Worm (Caenorhabditis elegans): Measurements from ENCODE around the gene str-63.

The str-63 gene

DNA sequence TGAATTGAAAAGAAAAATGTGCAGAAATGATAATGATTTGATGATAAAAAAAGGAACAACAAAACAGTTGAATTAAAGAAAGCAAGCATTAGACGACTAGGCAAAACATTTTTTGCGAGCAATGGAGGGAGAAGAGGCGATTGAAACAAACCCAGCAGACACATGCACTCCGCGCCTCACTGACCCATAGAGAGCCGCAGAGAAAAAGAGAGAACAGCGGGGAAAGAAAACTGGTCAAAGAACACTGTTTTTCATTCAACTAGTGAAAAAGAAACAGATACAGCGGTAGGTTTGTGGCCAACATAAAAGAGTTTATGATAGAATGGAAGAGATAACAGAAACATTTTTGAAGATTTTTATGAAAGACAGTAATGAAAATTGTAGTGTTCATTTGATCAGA, 36.9 kb downstream of the str-63 start (continued):
- TF ChIP-seq zfp-3 (GFP tag; conservative IDR thresholded peaks at IDR 0.05) (no peak), pqm-1 (tag; optimal IDR thresholded peaks at IDR 0.05) (peak; percentile 1), daf-8 (GFP tag; IDR thresholded peaks at IDR 0.05) (no peak)

DNA sequence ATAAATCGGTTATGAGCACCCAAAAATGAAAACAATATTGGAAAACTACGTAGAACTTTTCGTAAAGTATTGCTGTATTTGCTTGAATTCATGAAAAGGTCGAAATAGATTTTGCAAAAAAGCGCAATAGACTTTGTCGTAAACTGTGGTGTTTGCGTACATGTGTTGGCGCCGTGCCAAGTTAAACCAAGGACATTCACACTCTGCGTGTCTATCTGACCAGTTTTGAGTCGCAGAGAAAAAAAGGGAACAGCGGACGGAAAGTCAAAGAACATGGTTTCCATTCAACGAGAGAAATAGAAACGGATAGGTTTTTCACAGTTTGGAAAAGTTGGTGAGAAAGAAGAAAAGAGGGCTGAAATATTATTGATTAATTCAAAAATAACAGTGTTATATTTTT, 39.6 kb downstream of the str-63 start:
- TF ChIP-seq nhr-10 (tag; optimal IDR thresholded peaks at IDR 0.05) (peak; percentile 12), sdz-12 (GFP tag; optimal IDR thresholded peaks at IDR 0.05) (no peak), nhr-41 (GFP tag; IDR thresholded peaks at IDR 0.05) (no peak), vab-7 (GFP tag; IDR thresholded peaks at IDR 0.05) (no peak), nhr-25 (tag; optimal IDR thresholded peaks at IDR 0.05; ENCODE audit: borderline replicate concordance, insufficient read depth) (peak; percentile 91), rbr-2 (tag; optimal IDR thresholded peaks at IDR 0.05) (peak; percentile 71), ceh-32 (tag; optimal IDR thresholded peaks at IDR 0.05; ENCODE audit: poor library complexity) (no peak), spr-1 (tag; optimal IDR thresholded peaks at IDR 0.05) (no peak), mxl-2 (GFP tag; conservative IDR thresholded peaks at IDR 0.05) (no peak; the same call in 1 of the 2 replicates), ceh-20 (GFP tag; IDR thresholded peaks at IDR 0.05) (peak; percentile 49; the same call in 1 of the 2 replicates), fos-1 (tag; optimal IDR thresholded peaks at IDR 0.05) (no peak), mxl-3 (GFP tag; optimal IDR thresholded peaks at IDR 0.05) (peak; percentile 87), nhr-76 (tag; optimal IDR thresholded peaks at IDR 0.05) (peak; percentile 62), mep-1 (tag; optimal IDR thresholded peaks at IDR 0.05) (peak; percentile 85), lin-1 (GFP tag; IDR thresholded peaks at IDR 0.05) (no peak), lin-39 (tag; optimal IDR thresholded peaks at IDR 0.05) (no peak), aha-1 (tag) (peak; percentile 95), R02D3.7 (tag; optimal IDR thresholded peaks at IDR 0.05) (no peak), Y105C5A.15 (GFP tag; IDR thresholded peaks at IDR 0.05) (no peak), jun-1 (tag; optimal IDR thresholded peaks at IDR 0.05) (peak; percentile 45), nhr-102 (tag; optimal IDR thresholded peaks at IDR 0.05) (no peak), mdt-29 (GFP tag; IDR thresholded peaks at IDR 0.05) (no peak), T20F7.1 (GFP tag; optimal IDR thresholded peaks at IDR 0.05) (no peak), dmd-8 (GFP tag; IDR thresholded peaks at IDR 0.05) (no peak), nhr-28 (tag; optimal IDR thresholded peaks at IDR 0.05) (peak; percentile 94), nhr-6 (tag; optimal IDR thresholded peaks at IDR 0.05) (peak; percentile 86), F37D6.2 (tag; optimal IDR thresholded peaks at IDR 0.05) (no peak), dmd-6 (GFP tag; IDR thresholded peaks at IDR 0.05) (peak; percentile 94), lir-3 (tag; optimal IDR thresholded peaks at IDR 0.05) (no peak), duxl-1 (tag; optimal IDR thresholded peaks at IDR 0.05; ENCODE audit: poor library complexity) (peak; percentile 78), T26A8.4 (GFP tag; IDR thresholded peaks at IDR 0.05) (peak; percentile 44; the same call in 1 of the 2 replicates), nhr-48 (tag; optimal IDR thresholded peaks at IDR 0.05) (peak; percentile 96), tra-1 (GFP tag; IDR thresholded peaks at IDR 0.05) (0 out of 2 replicates have a peak, but pooled peaks have one; percentile 31), spr-3 (GFP tag; optimal IDR thresholded peaks at IDR 0.05) (no peak), ztf-7 (tag; optimal IDR thresholded peaks at IDR 0.05) (no peak), nhr-77 (tag; optimal IDR thresholded peaks at IDR 0.05) (peak; percentile 53), hif-1 (tag; optimal IDR thresholded peaks at IDR 0.05) (peak in 1 of 2 experiments; percentile 49), hmg-1.1 (GFP tag; IDR thresholded peaks at IDR 0.05) (peak; percentile 78), lin-13 (GFP tag; optimal IDR thresholded peaks at IDR 0.05) (peak; percentile 38), lim-7 (GFP tag; IDR thresholded peaks at IDR 0.05) (no peak), zfp-2 (tag; optimal IDR thresholded peaks at IDR 0.05) (peak; percentile 7), hlh-11 (tag; optimal IDR thresholded peaks at IDR 0.05) (peak; percentile 93), dpl-1 (GFP tag; optimal IDR thresholded peaks at IDR 0.05) (peak; percentile 69), unc-62 (GFP tag; optimal IDR thresholded peaks at IDR 0.05 in 1 of 2) (peak in 1 of 2 experiments; percentile 67), unc-62 (tag; optimal IDR thresholded peaks at IDR 0.05) (no peak), daf-16 (GFP tag; optimal IDR thresholded peaks at IDR 0.05) (peak in 1 of 2 experiments; percentile 43), daf-16 (tag; optimal IDR thresholded peaks at IDR 0.05) (no peak), pqm-1 (tag; optimal IDR thresholded peaks at IDR 0.05) (no peak)
